Worm (Caenorhabditis elegans): ENCODE results near the gene mtrr-1.

ce11 chrII:9268983-9269382, 16.8 kb upstream of the mtrr-1 start:
- no peak for TF ChIP-seq ref-1 (GFP tag; conservative IDR thresholded peaks at IDR 0.05)
- no peak for TF ChIP-seq T22C8.4 (GFP tag; IDR thresholded peaks at IDR 0.05)
- TF ChIP-seq cog-1 (tag; optimal IDR thresholded peaks at IDR 0.05) = no peak
- no peak for TF ChIP-seq flt-1 (GFP tag; IDR thresholded peaks at IDR 0.05)
- TF ChIP-seq ztf-29 (GFP tag; IDR thresholded peaks at IDR 0.05) = no peak
- TF ChIP-seq med-1 (GFP tag; optimal IDR thresholded peaks at IDR 0.05; ENCODE audit: insufficient read depth) = no peak
- no peak for TF ChIP-seq ztf-23 (GFP tag; IDR thresholded peaks at IDR 0.05)
